Fruit fly (Drosophila melanogaster) whole organism, wandering third instar larva: ENCODE data around the gene CG34451.
A peak's percentile ranks its signal among the peaks of the same experiment; 100 is the strongest.

Experiments used
- Abd-B ChIP-seq: fragments of >200 bp; optimal IDR thresholded peaks from 2 replicates; lab custom pipeline; 2017; ENCODE audit warnings: missing biosample characterization, missing genetic modification characterization
- CG32264 ChIP-seq: fragments of 200-800 bp; sonication (Bioruptor generic); optimal IDR thresholded peaks from 2 replicates; lab custom pipeline; 2016; ENCODE audit warnings: missing biosample characterization, missing genetic modification characterization
- CG9705 ChIP-seq: fragments of 200-800 bp; sonication (Bioruptor generic); optimal IDR thresholded peaks from 2 replicates; lab custom pipeline; 2018; ENCODE audit warnings: missing biosample characterization, mild to moderate bottlenecking, missing genetic modification characterization
- CrebA ChIP-seq: fragments of 200-800 bp; sonication (Bioruptor generic); optimal IDR thresholded peaks from 2 replicates; lab custom pipeline; 2016; ENCODE audit warnings: missing biosample characterization, mild to moderate bottlenecking, missing genetic modification characterization, borderline replicate concordance
- Dfd ChIP-seq: fragments of >200 bp; optimal IDR thresholded peaks from 2 replicates; lab custom pipeline; 2017; ENCODE audit warnings: missing biosample characterization, missing genetic modification characterization
- Dif ChIP-seq: fragments of 200-275, 200-300 bp; sonication (Bioruptor generic); optimal IDR thresholded peaks from 2 replicates; lab custom pipeline; 2018; ENCODE audit warnings: missing biosample characterization, missing genetic modification characterization; ENCODE audit not compliant: partially characterized antibody
- GATAd ChIP-seq: sonication (Bioruptor generic); optimal IDR thresholded peaks from 2 replicates; lab custom pipeline; 2016; ENCODE audit warnings: missing biosample characterization, missing genetic modification characterization
- HLH106 ChIP-seq: fragments of 200-800 bp; optimal IDR thresholded peaks from 3 replicates; lab custom pipeline; 2019; ENCODE audit warnings: missing biosample characterization, mild to moderate bottlenecking, missing genetic modification characterization, moderate library complexity
- Hnf4 ChIP-seq: fragments of 200-800 bp; sonication (Bioruptor generic); optimal IDR thresholded peaks from 2 replicates; lab custom pipeline; 2016; ENCODE audit warnings: missing biosample characterization, mild to moderate bottlenecking, missing genetic modification characterization
- Hr78 ChIP-seq: fragments of >200 bp; optimal IDR thresholded peaks from 2 replicates; lab custom pipeline; 2017; ENCODE audit warnings: missing biosample characterization, missing genetic modification characterization
- Hr83 ChIP-seq: fragments of 200-300 bp; sonication (Bioruptor generic); optimal IDR thresholded peaks from 2 replicates; lab custom pipeline; 2016; ENCODE audit warnings: missing biosample characterization, mild to moderate bottlenecking, missing genetic modification characterization, moderate library complexity; ENCODE audit not compliant: poor library complexity, severe bottlenecking
- Jra ChIP-seq: sonication (Bioruptor generic); optimal IDR thresholded peaks from 2 replicates; lab custom pipeline; 2016; ENCODE audit warnings: missing biosample characterization, missing genetic modification characterization
- Mio ChIP-seq: sonication (Bioruptor generic); optimal IDR thresholded peaks from 2 replicates; lab custom pipeline; 2016; ENCODE audit warnings: missing biosample characterization, missing genetic modification characterization
- Myc ChIP-seq: fragments of >200 bp; optimal IDR thresholded peaks from 2 replicates; lab custom pipeline; 2017
- N ChIP-seq: fragments of >200 bp; optimal IDR thresholded peaks from 2 replicates; lab custom pipeline; 2018; ENCODE audit warnings: missing biosample characterization, missing external identifiers, missing genetic modification characterization
- OdsH ChIP-seq: fragments of 200-800 bp; sonication (Bioruptor generic); optimal IDR thresholded peaks from 2 replicates; lab custom pipeline; 2016; ENCODE audit warnings: missing biosample characterization, mild to moderate bottlenecking, missing genetic modification characterization
- Rel ChIP-seq, 2 experiments: fragments of 200-800 bp; sonication (Bioruptor generic) in 1 of 2; optimal IDR thresholded peaks; 2 replicates in 1 of 2; 3 replicates in 1 of 2; lab custom pipeline; 2016 to 2019; ENCODE audit warnings: mild to moderate bottlenecking in 2 of 2, missing biosample characterization in 2 of 2, missing genetic modification characterization in 2 of 2, moderate library complexity in 1 of 2
- Sp1 ChIP-seq: fragments of 200-800 bp; sonication (Bioruptor generic); optimal IDR thresholded peaks from 3 replicates; lab custom pipeline; 2019; ENCODE audit warnings: missing biosample characterization, mild to moderate bottlenecking, missing genetic modification characterization, moderate library complexity
- Vsx2 ChIP-seq: fragments of 200-300, 225-300 bp; sonication (Bioruptor generic); optimal IDR thresholded peaks from 2 replicates; lab custom pipeline; 2018; ENCODE audit warnings: missing biosample characterization, missing genetic modification characterization; ENCODE audit not compliant: partially characterized antibody
- br ChIP-seq: fragments of 200-800 bp; sonication (Bioruptor generic); optimal IDR thresholded peaks from 2 replicates; lab custom pipeline; 2016; ENCODE audit warnings: missing biosample characterization, missing genetic modification characterization
- brk ChIP-seq: fragments of 200-800 bp; sonication (Bioruptor generic); optimal IDR thresholded peaks from 2 replicates; lab custom pipeline; 2016; ENCODE audit warnings: missing biosample characterization, mild to moderate bottlenecking, missing genetic modification characterization
- dl ChIP-seq, 2 experiments: fragments of 175-275, 200-275 bp in 1 of 2; fragments of 200-275 bp in 1 of 2; sonication (Bioruptor generic); optimal IDR thresholded peaks; lab custom pipeline; 2018; ENCODE audit warnings: mild to moderate bottlenecking in 2 of 2, missing biosample characterization in 2 of 2, missing genetic modification characterization in 2 of 2, moderate library complexity in 2 of 2; ENCODE audit not compliant: partially characterized antibody in 2 of 2, insufficient read depth in 1 of 2
- dmrt93B ChIP-seq: fragments of 200-800 bp; sonication (Bioruptor generic); optimal IDR thresholded peaks from 2 replicates; lab custom pipeline; 2018; ENCODE audit warnings: missing biosample characterization, mild to moderate bottlenecking, missing genetic modification characterization
- dsf ChIP-seq: sonication (Bioruptor generic); optimal IDR thresholded peaks from 2 replicates; lab custom pipeline; 2016; ENCODE audit warnings: missing biosample characterization, missing genetic modification characterization, borderline replicate concordance
- ey ChIP-seq: fragments of 200-800 bp; sonication (Bioruptor generic); optimal IDR thresholded peaks from 2 replicates; lab custom pipeline; 2016; ENCODE audit warnings: missing biosample characterization, missing genetic modification characterization
- foxo ChIP-seq, 2 experiments: fragments of 200-800 bp; sonication (Bioruptor generic); optimal IDR thresholded peaks; 2 replicates in 1 of 2; 3 replicates in 1 of 2; lab custom pipeline; 2016 to 2017; ENCODE audit warnings: missing biosample characterization in 2 of 2, missing genetic modification characterization in 2 of 2
- fru ChIP-seq: fragments of 200-800 bp; sonication (Bioruptor generic); optimal IDR thresholded peaks from 3 replicates; lab custom pipeline; 2016; ENCODE audit warnings: missing biosample characterization, mild to moderate bottlenecking, missing genetic modification characterization
- h ChIP-seq: fragments of 200-800 bp; sonication (Bioruptor generic); optimal IDR thresholded peaks from 3 replicates; lab custom pipeline; 2016; ENCODE audit warnings: missing biosample characterization, mild to moderate bottlenecking, missing genetic modification characterization
- jim ChIP-seq: fragments of 175-275, 200-325 bp; sonication (Bioruptor generic); optimal IDR thresholded peaks from 2 replicates; lab custom pipeline; 2016; ENCODE audit warnings: missing biosample characterization, mild to moderate bottlenecking, missing genetic modification characterization
- lola ChIP-seq: fragments of >200 bp; optimal IDR thresholded peaks from 2 replicates; lab custom pipeline; 2017; ENCODE audit warnings: missing biosample characterization, missing genetic modification characterization
- pan ChIP-seq: fragments of >200 bp; optimal IDR thresholded peaks from 2 replicates; lab custom pipeline; 2017
- psq ChIP-seq: fragments of 200-800 bp; sonication (Bioruptor generic); optimal IDR thresholded peaks from 3 replicates; lab custom pipeline; 2017; ENCODE audit warnings: missing biosample characterization, mild to moderate bottlenecking, missing genetic modification characterization, moderate library complexity
- rgr ChIP-seq: fragments of 200-800 bp; sonication (Bioruptor generic); optimal IDR thresholded peaks from 3 replicates; lab custom pipeline; 2016; ENCODE audit warnings: missing biosample characterization, mild to moderate bottlenecking, missing genetic modification characterization
- sage ChIP-seq: fragments of 200-800 bp; sonication (Bioruptor generic); optimal IDR thresholded peaks from 2 replicates; lab custom pipeline; 2016; ENCODE audit warnings: missing biosample characterization, mild to moderate bottlenecking, missing genetic modification characterization
- sv ChIP-seq: fragments of 200-800 bp; sonication (Bioruptor generic); optimal IDR thresholded peaks from 3 replicates; lab custom pipeline; 2016; ENCODE audit warnings: missing biosample characterization, missing genetic modification characterization
- tai ChIP-seq: sonication (Bioruptor generic); optimal IDR thresholded peaks from 2 replicates; lab custom pipeline; 2016; ENCODE audit warnings: missing biosample characterization, missing genetic modification characterization
- usp ChIP-seq: fragments of >200 bp; optimal IDR thresholded peaks from 2 replicates; lab custom pipeline; 2017; ENCODE audit warnings: missing biosample characterization, missing genetic modification characterization
- woc ChIP-seq: sonication (Bioruptor generic); optimal IDR thresholded peaks from 2 replicates; lab custom pipeline; 2016; ENCODE audit warnings: missing biosample characterization, mild to moderate bottlenecking, missing genetic modification characterization

Gene CG34451

DNA sequence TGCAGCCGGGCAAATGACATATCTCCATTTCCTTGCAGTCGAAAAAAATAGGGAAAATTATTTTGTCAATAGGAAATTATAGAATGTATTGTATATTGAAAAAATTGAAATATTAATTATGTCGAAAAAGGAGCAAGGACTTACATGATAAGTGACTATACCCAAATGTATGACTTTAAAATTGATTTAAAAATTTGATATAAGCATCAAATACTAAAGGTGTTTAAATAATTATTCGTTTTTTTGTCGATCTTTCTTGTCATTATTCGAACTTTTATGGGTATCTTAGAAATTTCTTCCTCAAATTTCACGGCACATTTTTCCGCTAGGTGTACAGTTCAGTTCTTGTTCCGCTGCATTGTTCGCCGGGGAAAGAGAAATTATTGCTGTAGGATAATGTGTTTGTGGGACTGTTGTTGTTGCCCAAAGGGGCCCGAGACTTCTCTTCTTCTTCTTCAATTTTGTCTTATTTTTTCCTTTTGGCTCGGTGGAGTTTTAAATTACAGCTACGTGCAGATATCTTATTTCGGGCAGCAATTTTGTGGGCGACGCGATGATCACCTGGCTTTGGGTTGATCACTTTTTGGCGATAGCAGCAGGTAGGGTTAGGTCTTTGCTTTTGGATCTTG is 8.6 kb upstream of the CG34451 start (continued):
- no peak for TF ChIP-seq N
- no peak for TF ChIP-seq jim (GFP tag; lab: Kevin White, UChicago)
- peak; percentile 72 for TF ChIP-seq h (GFP tag; lab: Kevin White, UChicago)

DNA sequence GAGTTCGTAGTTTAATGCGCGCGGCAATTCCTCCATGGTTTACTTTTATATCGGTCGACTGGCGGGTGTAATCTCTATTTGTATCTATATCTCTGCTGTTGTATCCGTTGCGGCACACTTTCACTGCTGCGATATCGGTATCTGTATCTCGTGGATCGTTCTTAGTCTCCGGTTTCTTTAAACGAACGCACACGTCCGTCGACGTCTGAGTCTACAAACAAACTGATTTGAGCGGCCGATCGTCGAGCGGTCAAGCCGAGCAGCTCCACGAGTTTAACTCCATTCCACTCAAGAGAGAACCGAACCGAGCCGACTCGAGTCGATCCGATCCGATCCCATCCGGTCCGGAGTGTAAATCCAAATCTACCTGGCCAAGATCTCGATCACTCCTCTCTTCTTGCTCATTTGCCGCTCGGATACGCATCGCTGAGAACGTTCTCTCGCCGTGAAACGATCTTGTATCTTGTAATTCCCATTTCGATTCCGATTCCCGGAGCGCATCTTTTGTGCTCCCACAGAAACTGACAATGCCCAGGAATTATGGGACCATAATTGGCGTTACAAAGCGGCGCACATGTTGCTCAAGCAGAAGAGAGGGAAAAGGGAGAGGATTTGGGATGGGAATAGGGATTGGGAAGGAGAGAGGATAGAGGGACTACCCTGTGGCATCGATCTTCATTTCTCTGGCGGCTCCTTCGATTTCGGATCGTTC is 7.9 kb upstream of the CG34451 start, which contains the start of gene comm2:
TSS of gene comm2 (minus strand) at position 225 of the 712 bp plus-strand sequence.
- TF ChIP-seq dl (GFP tag; optimal IDR thresholded peaks at IDR 0.05; lab: Kevin White, UChicago; ENCODE audit: insufficient read depth in 1 of 2, partially characterized antibody in 2 of 2) (peak; percentile 68 to 69), h (GFP tag; lab: Kevin White, UChicago) (peak; percentile 51), dsf (GFP tag; lab: Kevin White, UChicago) (no peak), Myc (lab: Kevin White, UChicago) (no peak), OdsH (GFP tag; lab: Kevin White, UChicago) (no peak), ey (GFP tag; lab: Kevin White, UChicago) (no peak), pan (lab: Kevin White, UChicago) (no peak), Hnf4 (GFP tag; lab: Kevin White, UChicago) (peak; percentile 6), CrebA (GFP tag; lab: Kevin White, UChicago) (no peak), Mio (GFP tag; lab: Kevin White, UChicago) (no peak), brk (GFP tag; lab: Kevin White, UChicago) (no peak), lola (GFP tag; lab: Kevin White, UChicago) (no peak), jim (GFP tag; lab: Kevin White, UChicago) (no peak), CG32264 (GFP tag; lab: Kevin White, UChicago) (no peak), GATAd (GFP tag; lab: Kevin White, UChicago) (no peak), fru (GFP tag; lab: Kevin White, UChicago) (no peak), N (no peak), Jra (no peak), dmrt93B (no peak), Dif (GFP tag; lab: Kevin White, UChicago) (peak; percentile 69), sage (GFP tag; lab: Kevin White, UChicago) (no peak), foxo (GFP tag; optimal IDR thresholded peaks at IDR 0.05; lab: Kevin White, UChicago) (no peak), Sp1 (no peak), CG9705 (GFP tag; lab: Kevin White, UChicago) (no peak), psq (GFP tag; lab: Kevin White, UChicago) (no peak), usp (no peak), Rel (GFP tag; optimal IDR thresholded peaks at IDR 0.05; lab: Kevin White, UChicago) (no peak), Rel (tag; optimal IDR thresholded peaks at IDR 0.05; lab: Kevin White, UChicago) (no peak), sv (no peak), Hr83 (GFP tag; lab: Kevin White, UChicago) (peak; percentile 36), Vsx2 (GFP tag; lab: Kevin White, UChicago) (peak; percentile 39), tai (no peak), HLH106 (tag; lab: Kevin White, UChicago) (no peak), Hr78 (GFP tag; lab: Kevin White, UChicago) (no peak), Abd-B (GFP tag; lab: Kevin White, UChicago) (no peak), br (no peak), rgr (GFP tag; lab: Kevin White, UChicago) (no peak), Dfd (GFP tag; lab: Kevin White, UChicago) (no peak), woc (no peak)
